Fruit fly (Drosophila melanogaster): ENCODE results near the gene Cul5.

Cul5 gene

DNA sequence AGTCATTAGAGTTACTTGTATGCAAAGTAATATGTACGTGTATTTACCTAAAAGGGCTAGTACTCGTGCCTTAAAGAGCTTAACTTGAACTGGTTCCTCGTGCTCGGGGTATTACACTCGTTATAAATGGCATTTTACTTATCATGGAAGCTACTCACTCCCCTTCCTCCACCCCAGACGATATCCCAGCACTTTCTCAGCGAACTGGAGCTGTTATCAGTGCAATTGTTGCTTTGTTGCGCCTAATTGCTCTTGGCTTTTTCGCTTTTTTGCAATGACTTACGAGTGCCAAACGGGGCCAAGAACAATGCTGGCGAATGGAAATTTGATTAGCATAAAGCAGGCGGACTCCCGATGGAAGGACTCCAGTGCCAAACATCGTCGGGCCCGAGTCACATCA, 4.3 kb upstream of the Cul5 start:
- no peak for TF ChIP-seq usp (GFP tag; optimal IDR thresholded peaks at IDR 0.05)
- TF ChIP-seq Hnf4 (GFP tag; optimal IDR thresholded peaks at IDR 0.05) = no peak
- no peak for TF ChIP-seq Abd-B (GFP tag; optimal IDR thresholded peaks at IDR 0.05)
- no peak for TF ChIP-seq dl (GFP tag; optimal IDR thresholded peaks at IDR 0.05; ENCODE audit: insufficient read depth in 1 of 2, partially characterized antibody in 2 of 2)
- no peak for TF ChIP-seq Myc (optimal IDR thresholded peaks at IDR 0.05)
- no peak for TF ChIP-seq tai (GFP tag; optimal IDR thresholded peaks at IDR 0.05)
- TF ChIP-seq h (GFP tag; optimal IDR thresholded peaks at IDR 0.05) = peak; percentile 34
- no peak for TF ChIP-seq psq (GFP tag; optimal IDR thresholded peaks at IDR 0.05)
- TF ChIP-seq rgr (GFP tag; optimal IDR thresholded peaks at IDR 0.05) = no peak
- TF ChIP-seq Rel (GFP tag; optimal IDR thresholded peaks at IDR 0.05) = no peak
- peak; percentile 29 for TF ChIP-seq Rel (tag; optimal IDR thresholded peaks at IDR 0.05)
- no peak for TF ChIP-seq ey (GFP tag; optimal IDR thresholded peaks at IDR 0.05)
- no peak for TF ChIP-seq GATAd (GFP tag; optimal IDR thresholded peaks at IDR 0.05)
- no peak for TF ChIP-seq sv (GFP tag; optimal IDR thresholded peaks at IDR 0.05)
- no peak for TF ChIP-seq CG32264 (GFP tag; optimal IDR thresholded peaks at IDR 0.05)
- peak; percentile 28 for TF ChIP-seq fru (GFP tag; optimal IDR thresholded peaks at IDR 0.05)
- no peak for TF ChIP-seq Vsx2 (GFP tag; optimal IDR thresholded peaks at IDR 0.05; ENCODE audit: partially characterized antibody)
- peak; percentile 9 for TF ChIP-seq Sp1 (GFP tag; optimal IDR thresholded peaks at IDR 0.05)
- no peak for TF ChIP-seq Hr78 (GFP tag; optimal IDR thresholded peaks at IDR 0.05)
- TF ChIP-seq N (GFP tag; optimal IDR thresholded peaks at IDR 0.05) = no peak
- no peak for TF ChIP-seq brk (GFP tag; optimal IDR thresholded peaks at IDR 0.05)
- no peak for TF ChIP-seq OdsH (GFP tag; optimal IDR thresholded peaks at IDR 0.05)
- TF ChIP-seq jim (GFP tag; optimal IDR thresholded peaks at IDR 0.05) = no peak

DNA sequence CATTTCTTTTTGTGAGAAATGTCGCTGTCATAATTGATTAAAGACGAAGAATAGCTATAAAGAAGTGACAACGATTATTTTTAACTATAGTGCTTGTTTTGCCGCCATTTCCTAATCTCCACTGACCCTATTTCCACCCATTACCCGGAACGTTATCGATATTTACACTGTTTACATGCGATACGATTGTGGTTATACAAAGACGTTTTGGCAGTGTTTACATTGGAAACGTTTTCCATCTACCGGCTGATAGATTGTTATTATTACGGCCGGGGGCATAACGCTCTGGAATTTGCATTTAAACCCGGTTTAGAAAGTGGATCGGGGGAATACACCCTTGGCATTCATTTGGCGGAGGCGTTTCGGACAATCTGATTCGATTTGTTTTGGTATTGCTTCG, 3.5 kb upstream of the Cul5 start:
- no peak for TF ChIP-seq Abd-B (GFP tag; optimal IDR thresholded peaks at IDR 0.05)
- no peak for TF ChIP-seq Rel (GFP tag; optimal IDR thresholded peaks at IDR 0.05)
- TF ChIP-seq Rel (tag; optimal IDR thresholded peaks at IDR 0.05) = no peak
- TF ChIP-seq Jra (GFP tag; optimal IDR thresholded peaks at IDR 0.05) = no peak
- no peak for TF ChIP-seq Vsx2 (GFP tag; optimal IDR thresholded peaks at IDR 0.05; ENCODE audit: partially characterized antibody)
- TF ChIP-seq Sp1 (GFP tag; optimal IDR thresholded peaks at IDR 0.05) = no peak
- TF ChIP-seq h (GFP tag; optimal IDR thresholded peaks at IDR 0.05) = no peak
- no peak for TF ChIP-seq GATAd (GFP tag; optimal IDR thresholded peaks at IDR 0.05)
- TF ChIP-seq dmrt93B (GFP tag; optimal IDR thresholded peaks at IDR 0.05) = no peak
- TF ChIP-seq Hnf4 (GFP tag; optimal IDR thresholded peaks at IDR 0.05) = no peak
- TF ChIP-seq tai (GFP tag; optimal IDR thresholded peaks at IDR 0.05) = no peak
- TF ChIP-seq Hr83 (GFP tag; optimal IDR thresholded peaks at IDR 0.05; ENCODE audit: poor library complexity, severe bottlenecking) = no peak
- no peak for TF ChIP-seq CG32264 (GFP tag; optimal IDR thresholded peaks at IDR 0.05)
- no peak for TF ChIP-seq Myc (optimal IDR thresholded peaks at IDR 0.05)
- no peak for TF ChIP-seq fru (GFP tag; optimal IDR thresholded peaks at IDR 0.05)
- no peak for TF ChIP-seq Dif (GFP tag; optimal IDR thresholded peaks at IDR 0.05; ENCODE audit: partially characterized antibody)

DNA sequence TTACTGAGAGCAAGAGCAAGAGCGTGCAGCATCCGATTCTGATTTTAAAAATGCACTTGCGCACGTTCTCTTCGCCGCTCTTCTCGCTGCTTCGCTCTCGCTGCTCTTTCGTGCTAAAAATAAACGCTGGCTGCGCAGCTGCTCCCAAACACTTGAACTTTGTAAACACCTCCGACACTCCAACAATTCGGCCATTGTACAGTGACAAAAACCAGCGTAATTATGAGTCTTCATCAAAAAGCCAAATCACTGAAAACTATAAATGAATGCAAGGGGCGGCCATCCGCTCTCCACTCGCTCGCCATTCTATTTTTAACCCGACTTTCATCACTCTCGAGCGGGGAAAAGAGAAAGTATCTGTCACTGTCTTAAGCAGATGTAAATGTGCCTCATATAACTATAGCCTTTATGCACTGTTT, 1.9 kb upstream of the Cul5 start:
- TF ChIP-seq OdsH (GFP tag; optimal IDR thresholded peaks at IDR 0.05) (peak; percentile 10), dl (GFP tag; optimal IDR thresholded peaks at IDR 0.05; ENCODE audit: insufficient read depth in 1 of 2, partially characterized antibody in 2 of 2) (peak in 1 of 2 experiments; percentile 84), Hnf4 (GFP tag; optimal IDR thresholded peaks at IDR 0.05) (peak; percentile 18), foxo (GFP tag; optimal IDR thresholded peaks at IDR 0.05) (peak in 1 of 2 experiments; percentile 37), rgr (GFP tag; optimal IDR thresholded peaks at IDR 0.05) (peak; percentile 34), ey (GFP tag; optimal IDR thresholded peaks at IDR 0.05) (peak; percentile 5), jim (GFP tag; optimal IDR thresholded peaks at IDR 0.05) (no peak), fru (GFP tag; optimal IDR thresholded peaks at IDR 0.05) (peak; percentile 54), h (GFP tag; optimal IDR thresholded peaks at IDR 0.05) (peak; percentile 32), psq (GFP tag; optimal IDR thresholded peaks at IDR 0.05) (no peak), Dfd (GFP tag; optimal IDR thresholded peaks at IDR 0.05) (no peak), Dif (GFP tag; optimal IDR thresholded peaks at IDR 0.05; ENCODE audit: partially characterized antibody) (peak; percentile 64), Myc (optimal IDR thresholded peaks at IDR 0.05) (no peak), Rel (GFP tag; optimal IDR thresholded peaks at IDR 0.05) (no peak), Rel (tag; optimal IDR thresholded peaks at IDR 0.05) (no peak), br (GFP tag; optimal IDR thresholded peaks at IDR 0.05) (peak; percentile 57)

DNA sequence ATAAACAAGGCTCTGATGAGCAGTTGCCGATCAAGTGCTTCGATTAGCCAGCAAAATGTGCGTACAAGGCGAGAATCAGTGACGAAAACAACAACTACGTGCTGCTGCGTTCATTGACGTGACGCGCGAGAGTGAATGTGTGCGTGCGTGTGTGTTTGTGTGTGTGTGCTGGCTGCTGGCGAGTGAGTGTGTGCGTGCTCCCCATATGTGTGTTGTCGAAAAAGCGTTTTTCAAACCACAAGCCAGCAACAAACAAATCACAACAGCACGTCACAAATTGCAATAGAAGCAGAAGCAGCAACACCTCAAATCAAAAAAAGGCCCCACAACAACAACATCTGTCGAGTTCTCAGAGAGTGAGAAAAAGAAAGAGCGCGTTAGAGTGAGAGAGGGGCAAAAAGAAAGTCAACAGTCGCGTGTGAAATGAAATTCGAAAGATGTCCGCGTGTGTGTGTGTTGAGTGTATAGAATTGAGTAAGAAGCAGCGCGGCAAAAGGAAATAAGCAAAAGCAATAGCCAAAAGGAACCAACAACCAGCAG, 1.2 kb upstream of the Cul5 start:
- TF ChIP-seq dl (GFP tag; optimal IDR thresholded peaks at IDR 0.05; ENCODE audit: insufficient read depth in 1 of 2, partially characterized antibody in 2 of 2) (peak in 1 of 2 experiments; percentile 50), N (GFP tag; optimal IDR thresholded peaks at IDR 0.05) (peak; percentile 47), Dif (GFP tag; optimal IDR thresholded peaks at IDR 0.05; ENCODE audit: partially characterized antibody) (peak; percentile 71), psq (GFP tag; optimal IDR thresholded peaks at IDR 0.05) (peak; percentile 45), fru (GFP tag; optimal IDR thresholded peaks at IDR 0.05) (no peak), CG9705 (GFP tag; optimal IDR thresholded peaks at IDR 0.05) (no peak), sv (GFP tag; optimal IDR thresholded peaks at IDR 0.05) (no peak), Hr83 (GFP tag; optimal IDR thresholded peaks at IDR 0.05; ENCODE audit: poor library complexity, severe bottlenecking) (no peak)

Data from whole organism, wandering third instar larva.